Fruit fly (Drosophila melanogaster) whole organism, embryonic: ENCODE data around the gene CG14667.

ENCODE experiments used
- Abd-B ChIP-seq: fragments of 200-800 bp; sonication (Bioruptor generic); optimal IDR thresholded peaks from 2 replicates; lab custom pipeline; 2018; ENCODE audit warnings: missing biosample characterization, mild to moderate bottlenecking, missing genetic modification characterization, moderate library complexity
- BEAF-32 ChIP-seq: fragments of 200-800 bp; sonication (Bioruptor generic); optimal IDR thresholded peaks from 3 replicates; lab custom pipeline; 2017; ENCODE audit warnings: missing biosample characterization, missing genetic modification characterization, mild to moderate bottlenecking, moderate library complexity, missing genetic modification reagents
- Bgb ChIP-seq: fragments of 200-800 bp; sonication (Bioruptor generic); IDR thresholded peaks from 2 replicates; pipeline ENCODE4 v1.3.6; 2022; ENCODE audit warnings: missing biosample characterization, missing genetic modification characterization; ENCODE audit not compliant: partially characterized antibody
- CG12104 ChIP-seq: fragments of 200-800 bp; sonication (Bioruptor generic); optimal IDR thresholded peaks from 3 replicates; lab custom pipeline; 2016; ENCODE audit warnings: missing biosample characterization, missing genetic modification characterization
- CG12155 ChIP-seq: fragments of 200-800 bp; sonication (Bioruptor generic); optimal IDR thresholded peaks from 3 replicates; lab custom pipeline; 2016; ENCODE audit warnings: missing biosample characterization, missing genetic modification characterization
- CG12659 ChIP-seq: fragments of 200-800 bp; sonication (Bioruptor generic); optimal IDR thresholded peaks from 3 replicates; lab custom pipeline; 2017; ENCODE audit warnings: mild to moderate bottlenecking, missing biosample characterization, missing genetic modification reagents, missing genetic modification characterization
- CG13287 ChIP-seq: fragments of 200-800 bp; sonication (Bioruptor generic); IDR thresholded peaks from 2 replicates; pipeline ENCODE4 v1.3.6; 2022; ENCODE audit warnings: missing biosample characterization, missing genetic modification characterization; ENCODE audit not compliant: partially characterized antibody
- CG15601 ChIP-seq: fragments of 200-800 bp; sonication (Bioruptor generic); optimal IDR thresholded peaks from 3 replicates; lab custom pipeline; 2019; ENCODE audit warnings: missing biosample characterization, mild to moderate bottlenecking, missing genetic modification characterization, moderate library complexity
- CG16813 ChIP-seq: fragments of 200-800 bp; sonication (Bioruptor generic); IDR thresholded peaks from 3 replicates; pipeline ENCODE4 v1.3.6; 2022; ENCODE audit warnings: missing biosample characterization, missing genetic modification characterization; ENCODE audit not compliant: partially characterized antibody
- CG17186 ChIP-seq: fragments of 200-800 bp; sonication (Bioruptor generic); optimal IDR thresholded peaks from 3 replicates; lab custom pipeline; 2017; ENCODE audit warnings: missing biosample characterization, missing genetic modification reagents, missing genetic modification characterization
- CG17829 ChIP-seq: fragments of 200-800 bp; optimal IDR thresholded peaks from 2 replicates; lab custom pipeline; 2019; ENCODE audit warnings: missing biosample characterization, mild to moderate bottlenecking, missing genetic modification characterization, moderate library complexity
- CG2116 ChIP-seq: fragments of 200-800 bp; sonication (Bioruptor generic); optimal IDR thresholded peaks from 3 replicates; lab custom pipeline; 2018; ENCODE audit warnings: missing biosample characterization, mild to moderate bottlenecking, missing genetic modification characterization
- CG32532 ChIP-seq: fragments of 200-800 bp; sonication (Bioruptor generic); IDR thresholded peaks from 2 replicates; pipeline ENCODE4 v1.3.6; 2022; ENCODE audit warnings: missing biosample characterization, missing genetic modification characterization
- CG3281 ChIP-seq: fragments of 200-800 bp; sonication (Bioruptor generic); optimal IDR thresholded peaks from 3 replicates; lab custom pipeline; 2017; ENCODE audit warnings: missing biosample characterization, mild to moderate bottlenecking, missing genetic modification characterization
- CG33557 ChIP-seq: fragments of 200-800 bp; sonication (Bioruptor generic); optimal IDR thresholded peaks from 2 replicates; lab custom pipeline; 2019; ENCODE audit warnings: missing biosample characterization, mild to moderate bottlenecking, missing genetic modification characterization, moderate library complexity
- CG34224 ChIP-seq: fragments of 200-800 bp; sonication (Bioruptor generic); IDR thresholded peaks from 3 replicates; pipeline ENCODE4 v1.3.6; 2022; ENCODE audit warnings: missing biosample characterization, missing genetic modification characterization; ENCODE audit not compliant: partially characterized antibody
- CG3847 ChIP-seq: fragments of 200-800 bp; sonication (Bioruptor generic); IDR thresholded peaks from 2 replicates; pipeline ENCODE4 v1.3.6; 2022; ENCODE audit warnings: missing biosample characterization, missing genetic modification characterization
- CG6683 ChIP-seq: fragments of 200-800 bp; sonication (Bioruptor generic); optimal IDR thresholded peaks from 2 replicates; lab custom pipeline; 2017; ENCODE audit warnings: missing biosample characterization, mild to moderate bottlenecking, missing genetic modification characterization, missing genetic modification reagents
- CG6791 ChIP-seq: fragments of 200-800 bp; sonication (Bioruptor generic); IDR thresholded peaks from 3 replicates; pipeline ENCODE4 v1.3.6; 2022; ENCODE audit warnings: missing biosample characterization, missing genetic modification characterization; ENCODE audit not compliant: partially characterized antibody
- CG7928 ChIP-seq: fragments of 200-800 bp; sonication (Bioruptor generic); optimal IDR thresholded peaks from 2 replicates; lab custom pipeline; 2017; ENCODE audit warnings: missing biosample characterization, mild to moderate bottlenecking, missing genetic modification characterization
- CG7963 ChIP-seq: fragments of 200-800 bp; sonication (Bioruptor generic); IDR thresholded peaks from 3 replicates; pipeline ENCODE4 v1.3.6; 2022; ENCODE audit warnings: missing biosample characterization, missing genetic modification characterization; ENCODE audit not compliant: partially characterized antibody
- CG9797 ChIP-seq: fragments of 200-800 bp; sonication (Bioruptor generic); optimal IDR thresholded peaks from 3 replicates; lab custom pipeline; 2018; ENCODE audit warnings: missing biosample characterization, mild to moderate bottlenecking, missing genetic modification characterization
- CHES-1-like ChIP-seq: fragments of 200-800 bp; sonication (Bioruptor generic); optimal IDR thresholded peaks from 2 replicates; lab custom pipeline; 2016; ENCODE audit warnings: missing biosample characterization, missing genetic modification characterization
- Doc3 ChIP-seq: fragments of 200-800 bp; sonication (Bioruptor generic); IDR thresholded peaks from 3 replicates; pipeline ENCODE4 v1.3.6; 2022; ENCODE audit warnings: missing biosample characterization, missing genetic modification characterization; ENCODE audit not compliant: partially characterized antibody
- Dref ChIP-seq: fragments of 200-800 bp; sonication (Bioruptor generic); IDR thresholded peaks from 2 replicates; pipeline ENCODE4 v1.3.6; 2022; ENCODE audit warnings: missing biosample characterization, missing genetic modification characterization
- Fer1 ChIP-seq: fragments of 200-800 bp; sonication (Bioruptor generic); optimal IDR thresholded peaks from 2 replicates; lab custom pipeline; 2017; ENCODE audit warnings: missing biosample characterization, mild to moderate bottlenecking, missing genetic modification characterization
- HLH4C ChIP-seq: fragments of 200-800 bp; sonication (Bioruptor generic); IDR thresholded peaks from 3 replicates; pipeline ENCODE4 v1.3.6; 2022; ENCODE audit warnings: missing biosample characterization, missing genetic modification characterization; ENCODE audit not compliant: partially characterized antibody
- HmgD ChIP-seq: fragments of 200-800 bp; sonication (Bioruptor generic); optimal IDR thresholded peaks from 3 replicates; lab custom pipeline; 2016; ENCODE audit warnings: missing biosample characterization, missing genetic modification characterization
- HmgZ ChIP-seq: fragments of 200-800 bp; sonication (Bioruptor generic); optimal IDR thresholded peaks from 2 replicates; lab custom pipeline; 2018; ENCODE audit warnings: missing biosample characterization, mild to moderate bottlenecking, missing genetic modification characterization
- MBD-R2 ChIP-seq: fragments of 200-800 bp; sonication (Bioruptor generic); IDR thresholded peaks from 2 replicates; pipeline ENCODE4 v1.3.6; 2022; ENCODE audit warnings: missing biosample characterization, missing genetic modification characterization
- Max ChIP-seq: fragments of 200-800 bp; sonication (Bioruptor generic); optimal IDR thresholded peaks from 2 replicates; lab custom pipeline; 2016; ENCODE audit warnings: missing biosample characterization, mild to moderate bottlenecking, missing genetic modification characterization
- Med ChIP-seq: fragments of 200-800 bp; sonication (Bioruptor generic); peaks from one replicate; lab custom pipeline; 2016; ENCODE audit warnings: missing biosample characterization, missing genetic modification characterization, mild to moderate bottlenecking, inconsistent platforms, moderate library complexity
- Rx ChIP-seq: fragments of 200-800 bp; sonication (Bioruptor generic); IDR thresholded peaks from 2 replicates; pipeline ENCODE4 v1.3.6; 2022; ENCODE audit warnings: missing biosample characterization, missing genetic modification characterization
- Sin3A ChIP-seq: fragments of >200 bp; optimal IDR thresholded peaks from 2 replicates; lab custom pipeline; 2018
- Stat92E ChIP-seq, 3 experiments: fragments of >200 bp in 2 of 3; fragments of 200-800 bp in 1 of 3; sonication (Bioruptor generic) in 1 of 3; optimal IDR thresholded peaks; 2 replicates each; lab custom pipeline; 2017 to 2019; ENCODE audit warnings: missing biosample characterization in 3 of 3, missing genetic modification characterization in 3 of 3, mild to moderate bottlenecking in 1 of 3, moderate library complexity in 1 of 3
- amos ChIP-seq: fragments of 200-800 bp; sonication (Bioruptor generic); IDR thresholded peaks from 2 replicates; pipeline ENCODE4 v1.3.6; 2022; ENCODE audit warnings: missing biosample characterization, missing genetic modification characterization; ENCODE audit not compliant: partially characterized antibody
- bcd ChIP-seq: fragments of 200-800 bp; sonication (Bioruptor generic); optimal IDR thresholded peaks from 2 replicates; lab custom pipeline; 2017; ENCODE audit warnings: missing biosample characterization, mild to moderate bottlenecking, missing genetic modification characterization
- dpn ChIP-seq, 2 experiments: fragments of 200-800 bp; sonication (Bioruptor generic); optimal IDR thresholded peaks; 3 replicates each; lab custom pipeline; 2016; ENCODE audit warnings: missing biosample characterization in 2 of 2, missing genetic modification characterization in 2 of 2
- gcm2 ChIP-seq: fragments of 200-800 bp; sonication (Bioruptor generic); optimal IDR thresholded peaks from 2 replicates; lab custom pipeline; 2016; ENCODE audit warnings: missing biosample characterization, missing genetic modification characterization
- gfzf ChIP-seq: fragments of 200-800 bp; sonication (Bioruptor generic); optimal IDR thresholded peaks from 2 replicates; lab custom pipeline; 2016; ENCODE audit warnings: missing biosample characterization, mild to moderate bottlenecking, missing genetic modification characterization, moderate library complexity
- lilli ChIP-seq: fragments of 200-800 bp; sonication (Bioruptor generic); optimal IDR thresholded peaks from 3 replicates; lab custom pipeline; 2016; ENCODE audit warnings: missing biosample characterization, missing genetic modification characterization
- nau ChIP-seq: fragments of 200-800 bp; sonication (Bioruptor generic); optimal IDR thresholded peaks from 3 replicates; lab custom pipeline; 2017; ENCODE audit warnings: missing biosample characterization, mild to moderate bottlenecking, missing genetic modification characterization, missing genetic modification reagents
- nmo ChIP-seq: fragments of 200-800 bp; sonication (Bioruptor generic); optimal IDR thresholded peaks from 2 replicates; lab custom pipeline; 2018; ENCODE audit warnings: missing biosample characterization, mild to moderate bottlenecking, missing genetic modification characterization, moderate library complexity
- phol ChIP-seq: fragments of 200-800 bp; sonication (Bioruptor generic); optimal IDR thresholded peaks from 3 replicates; lab custom pipeline; 2018; ENCODE audit warnings: missing biosample characterization, mild to moderate bottlenecking, missing genetic modification characterization, moderate library complexity
- pzg ChIP-seq: fragments of 200-800 bp; sonication (Bioruptor generic); optimal IDR thresholded peaks from 3 replicates; lab custom pipeline; 2018; ENCODE audit warnings: missing biosample characterization, mild to moderate bottlenecking, missing genetic modification characterization, moderate library complexity
- sens ChIP-seq: fragments of 200-800 bp; sonication (Bioruptor generic); peaks from one replicate; lab custom pipeline; 2016; ENCODE audit warnings: missing biosample characterization, missing genetic modification characterization
- stwl ChIP-seq: fragments of 200-800 bp; sonication (Bioruptor generic); optimal IDR thresholded peaks from 3 replicates; lab custom pipeline; 2018; ENCODE audit warnings: missing biosample characterization, mild to moderate bottlenecking, missing genetic modification characterization, moderate library complexity
- zen2 ChIP-seq: fragments of 200-800 bp; sonication (Bioruptor generic); IDR thresholded peaks from 3 replicates; pipeline ENCODE4 v1.3.6; 2022; ENCODE audit warnings: missing biosample characterization, missing genetic modification characterization; ENCODE audit not compliant: partially characterized antibody

Gene CG14667

DNA sequence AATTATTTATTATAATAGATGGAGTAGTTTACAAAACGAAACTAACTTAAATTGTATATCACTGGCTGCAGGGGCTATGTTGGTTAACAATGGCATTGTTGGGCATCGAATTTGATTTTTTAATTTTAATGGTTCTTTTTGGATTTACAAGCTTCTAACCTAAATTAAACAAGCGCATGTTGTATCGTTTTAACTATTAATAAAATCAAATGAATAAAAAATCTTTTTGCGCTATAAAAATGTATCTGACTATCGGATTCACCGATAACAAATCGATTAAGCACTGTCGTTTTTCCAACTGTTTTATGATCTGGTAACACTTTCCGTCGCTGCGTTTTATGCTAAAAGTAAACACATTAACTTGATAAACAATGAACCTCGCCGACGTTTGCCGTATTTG is at the start of gene CG14667, which contains the start of gene hd:
TSS of gene CG14667 (plus strand) at position 303 of the 400 bp plus-strand sequence.
TSS of gene hd (minus strand) at position 243 of the 400 bp plus-strand sequence.
- TF ChIP-seq CG34224 (GFP tag; lab: Robert Waterston, UW) (peak; percentile 59; the same call in 2 of the 3 replicates), HLH4C (GFP tag; lab: Robert Waterston, UW) (peak; percentile 60), CG13287 (peak; percentile 67), gfzf (peak; percentile 68), MBD-R2 (peak; percentile 53), nau (GFP tag; lab: Kevin White, UChicago) (no peak), Doc3 (peak; percentile 54; the same call in 1 of the 3 replicates), CG3281 (no peak), zen2 (GFP tag; lab: Robert Waterston, UW) (peak; percentile 17; the same call in 1 of the 3 replicates), Bgb (GFP tag; lab: Robert Waterston, UW) (peak; percentile 32; the same call in 1 of the 2 replicates), CG16813 (peak; percentile 64), CG2116 (GFP tag; lab: Kevin White, UChicago) (peak; percentile 80), bcd (GFP tag; lab: Kevin White, UChicago) (peak; percentile 14), CG9797 (GFP tag; lab: Kevin White, UChicago) (peak; percentile 53), phol (tag; lab: Kevin White, UChicago) (peak; percentile 21), dpn (GFP tag; optimal IDR thresholded peaks at IDR 0.05; lab: Kevin White, UChicago) (no peak), stwl (tag; lab: Kevin White, UChicago) (peak; percentile 58), CG7928 (GFP tag; lab: Kevin White, UChicago) (no peak), CG12659 (GFP tag; lab: Kevin White, UChicago) (peak; percentile 43), nmo (GFP tag; lab: Kevin White, UChicago) (peak; percentile 40), Stat92E (GFP tag; optimal IDR thresholded peaks at IDR 0.05; lab: Kevin White, UChicago) (peak in 1 of 3 experiments; percentile 11), lilli (GFP tag; lab: Kevin White, UChicago) (peak; percentile 5), CG12155 (GFP tag; lab: Kevin White, UChicago) (peak; percentile 17), pzg (GFP tag; lab: Kevin White, UChicago) (peak; percentile 47), Max (GFP tag; lab: Kevin White, UChicago) (peak; percentile 29), CG12104 (GFP tag; lab: Kevin White, UChicago) (no peak), HmgZ (tag; lab: Kevin White, UChicago) (peak; percentile 15), CG15601 (peak; percentile 31), CG17186 (GFP tag; lab: Kevin White, UChicago) (peak; percentile 69), BEAF-32 (GFP tag; lab: Kevin White, UChicago) (peak; percentile 77), CG6683 (GFP tag; lab: Kevin White, UChicago) (no peak), Dref (GFP tag; lab: Robert Waterston, UW) (peak; percentile 80), amos (peak; percentile 57), Abd-B (GFP tag; lab: Kevin White, UChicago) (peak; percentile 35), Sin3A (lab: Kevin White, UChicago) (peak; percentile 33), Fer1 (GFP tag; lab: Kevin White, UChicago) (no peak), gcm2 (GFP tag; lab: Kevin White, UChicago) (no peak), Rx (no peak), CG7963 (peak; percentile 49; the same call in 2 of the 3 replicates), CG17829 (tag; lab: Kevin White, UChicago) (peak; percentile 36), CG6791 (GFP tag; lab: Robert Waterston, UW) (0 out of 3 replicates have a peak, but pooled peaks have one; percentile 45), Med (peak; percentile 75), CG32532 (no peak), sens (GFP tag; lab: Kevin White, UChicago) (peak; percentile 84), CG3847 (GFP tag; lab: Robert Waterston, UW) (peak; percentile 22; the same call in 1 of the 2 replicates), CG33557 (GFP tag; lab: Kevin White, UChicago) (peak; percentile 9), HmgD (no peak), CHES-1-like (peak; percentile 10)
